Worm (Caenorhabditis elegans): ENCODE data around the gene ZC155.4.

Gene ZC155.4

ce11 chrIII:5190179-5190578 is 25.1 kb downstream of the ZC155.4 start (continued):
- TF ChIP-seq Y105C5A.15 (GFP tag; IDR thresholded peaks at IDR 0.05) (no peak), R02D3.7 (tag; optimal IDR thresholded peaks at IDR 0.05) (no peak), ctbp-1 (GFP tag; IDR thresholded peaks at IDR 0.05) (no peak), nhr-41 (GFP tag; IDR thresholded peaks at IDR 0.05) (no peak), nhr-6 (tag; optimal IDR thresholded peaks at IDR 0.05) (no peak), F26F4.8 (GFP tag; conservative IDR thresholded peaks at IDR 0.05) (no peak), set-16 (GFP tag; IDR thresholded peaks at IDR 0.05) (no peak), egl-43 (GFP tag; IDR thresholded peaks at IDR 0.05) (no peak), nhr-25 (tag; optimal IDR thresholded peaks at IDR 0.05; ENCODE audit: borderline replicate concordance, insufficient read depth) (no peak), pha-4 (GFP tag; IDR thresholded peaks at IDR 0.05) (no peak), pha-4 (tag; optimal IDR thresholded peaks at IDR 0.05) (no peak), ceh-44 (GFP tag; IDR thresholded peaks at IDR 0.05) (no peak), tag-97 (GFP tag; IDR thresholded peaks at IDR 0.05) (no peak), saeg-2 (GFP tag; IDR thresholded peaks at IDR 0.05) (no peak), nhr-28 (tag; optimal IDR thresholded peaks at IDR 0.05) (no peak), lim-7 (GFP tag; IDR thresholded peaks at IDR 0.05) (no peak), fkh-10 (GFP tag; optimal IDR thresholded peaks at IDR 0.05) (no peak), pqm-1 (tag; optimal IDR thresholded peaks at IDR 0.05) (no peak), Y75B8A.6 (GFP tag; IDR thresholded peaks at IDR 0.05) (no peak), F44E2.7 (GFP tag; IDR thresholded peaks at IDR 0.05) (no peak), duxl-1 (tag; optimal IDR thresholded peaks at IDR 0.05; ENCODE audit: poor library complexity) (no peak), Y48G9A.11 (GFP tag; IDR thresholded peaks at IDR 0.05) (no peak), hif-1 (tag; optimal IDR thresholded peaks at IDR 0.05) (peak in 1 of 2 experiments; percentile 27), ztf-11 (tag; optimal IDR thresholded peaks at IDR 0.05) (no peak)

ce11 chrIII:5188426-5188825 is 26.8 kb downstream of the ZC155.4 start, which contains the start of gene K10D2.8:
Gene K10D2.8, plus strand, starts transcription at chrIII:5188726.
- no peak for TF ChIP-seq daf-12 (tag; optimal IDR thresholded peaks at IDR 0.05)
- TF ChIP-seq jun-1 (tag; optimal IDR thresholded peaks at IDR 0.05) = no peak
- TF ChIP-seq tra-1 (GFP tag; IDR thresholded peaks at IDR 0.05) = no peak
- no peak for TF ChIP-seq mes-2 (tag; optimal IDR thresholded peaks at IDR 0.05; ENCODE audit: poor library complexity, severe bottlenecking)
- no peak for TF ChIP-seq ces-1 (GFP tag; optimal IDR thresholded peaks at IDR 0.05)
- no peak for TF ChIP-seq rbr-2 (tag; optimal IDR thresholded peaks at IDR 0.05)

ce11 chrIII:5185620-5186019 is 29.7 kb downstream of the ZC155.4 start, which contains the start of gene pup-2:
Gene pup-2, plus strand, starts transcription at chrIII:5185920.
- TF ChIP-seq tag-97 (GFP tag; IDR thresholded peaks at IDR 0.05) (no peak), pha-4 (GFP tag; IDR thresholded peaks at IDR 0.05) (no peak), pha-4 (tag; optimal IDR thresholded peaks at IDR 0.05) (no peak), daf-8 (GFP tag; IDR thresholded peaks at IDR 0.05) (no peak), rbr-2 (tag; optimal IDR thresholded peaks at IDR 0.05) (no peak), Y75B8A.6 (GFP tag; IDR thresholded peaks at IDR 0.05) (no peak), F10B5.3 (tag; optimal IDR thresholded peaks at IDR 0.05) (no peak), skn-1 (tag; optimal IDR thresholded peaks at IDR 0.05) (no peak), F37D6.2 (tag; optimal IDR thresholded peaks at IDR 0.05) (no peak), ama-1 (optimal IDR thresholded peaks at IDR 0.05) (no peak), hlh-11 (tag; optimal IDR thresholded peaks at IDR 0.05) (no peak), lin-15B (tag; optimal IDR thresholded peaks at IDR 0.05) (no peak)

ce11 chrIII:5183372-5183771 is 31.9 kb downstream of the ZC155.4 start:
- TF ChIP-seq hif-1 (tag; optimal IDR thresholded peaks at IDR 0.05) = no peak
- TF ChIP-seq rbr-2 (tag; optimal IDR thresholded peaks at IDR 0.05) = no peak
- TF ChIP-seq dpl-1 (GFP tag; optimal IDR thresholded peaks at IDR 0.05) = no peak
- TF ChIP-seq skn-1 (tag; optimal IDR thresholded peaks at IDR 0.05) = no peak
- TF ChIP-seq daf-12 (tag; optimal IDR thresholded peaks at IDR 0.05) = no peak
- no peak for TF ChIP-seq F44E2.7 (GFP tag; IDR thresholded peaks at IDR 0.05)
- TF ChIP-seq madf-9 (GFP tag; conservative IDR thresholded peaks at IDR 0.05) = no peak
- TF ChIP-seq nhr-237 (tag; optimal IDR thresholded peaks at IDR 0.05) = no peak
- TF ChIP-seq nhr-25 (tag; optimal IDR thresholded peaks at IDR 0.05; ENCODE audit: borderline replicate concordance, insufficient read depth) = no peak
- no peak for TF ChIP-seq ceh-62 (tag; optimal IDR thresholded peaks at IDR 0.05)
- peak in 1 of 2 experiments; percentile 5 for TF ChIP-seq mdl-1 (tag; optimal IDR thresholded peaks at IDR 0.05)
- no peak for TF ChIP-seq lin-13 (GFP tag; optimal IDR thresholded peaks at IDR 0.05)
- no peak for TF ChIP-seq ama-1 (optimal IDR thresholded peaks at IDR 0.05)
- no peak for TF ChIP-seq nhr-11 (tag; optimal IDR thresholded peaks at IDR 0.05)
- TF ChIP-seq set-16 (GFP tag; IDR thresholded peaks at IDR 0.05) = no peak
- TF ChIP-seq sdz-12 (GFP tag; optimal IDR thresholded peaks at IDR 0.05) = no peak
- no peak for TF ChIP-seq unc-62 (GFP tag; optimal IDR thresholded peaks at IDR 0.05 in 1 of 2)
- TF ChIP-seq unc-62 (tag; optimal IDR thresholded peaks at IDR 0.05) = no peak
- TF ChIP-seq daf-8 (GFP tag; IDR thresholded peaks at IDR 0.05) = no peak
